Worm (Caenorhabditis elegans) whole organism, L4 larva: Measurements from ENCODE around the gene gro-1.

Experiments used
- ces-1 ChIP-seq: fragments of 150-350 bp; sonication (generic microtip); optimal IDR thresholded peaks from 4 replicates; lab custom pipeline; 2014; ENCODE audit warnings: missing biosample characterization, missing genetic modification reagents, missing genetic modification characterization
- mdt-29 ChIP-seq: fragments of 200-800 bp; sonication (Bioruptor generic); IDR thresholded peaks from 2 replicates; pipeline ENCODE4 v1.3.6; 2022; ENCODE audit warnings: missing genetic modification reagents, missing genetic modification characterization, missing compliant biosample characterization
- nhr-42 ChIP-seq: fragments of 200-800 bp; sonication (Bioruptor generic); IDR thresholded peaks from 2 replicates; pipeline ENCODE4 v1.3.6; 2022; ENCODE audit warnings: missing genetic modification characterization, missing compliant biosample characterization
- nhr-48 ChIP-seq: sonication (generic microtip); optimal IDR thresholded peaks from 2 replicates; lab custom pipeline; 2016; ENCODE audit warnings: mild to moderate bottlenecking, missing genetic modification characterization, missing compliant biosample characterization
- ztf-11 ChIP-seq: fragments of 150-350 bp; optimal IDR thresholded peaks from 2 replicates; lab custom pipeline; 2014; ENCODE audit warnings: missing biosample characterization, missing genetic modification characterization

DNA sequence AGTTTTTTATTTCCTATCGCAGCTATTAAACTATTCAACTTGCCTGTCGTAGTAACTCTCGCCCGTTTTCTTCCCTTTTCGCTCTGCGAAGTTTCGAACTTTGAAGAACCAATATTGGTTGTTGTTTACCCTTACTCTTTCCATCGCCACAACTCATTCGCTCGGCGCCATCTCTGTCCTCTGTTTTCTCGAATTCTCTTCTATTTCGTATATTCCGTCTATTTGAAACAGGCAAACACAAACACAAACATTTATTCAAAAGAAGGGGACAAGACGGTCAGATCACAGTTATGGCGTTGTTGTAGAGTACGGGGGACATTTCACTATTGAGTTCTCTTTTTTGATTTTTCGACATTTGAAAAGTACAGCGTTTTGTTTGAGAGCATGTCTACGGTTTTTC, 42.1 kb upstream of the gro-1 start:
- TF ChIP-seq nhr-48 (tag; lab: Kevin White, UChicago), result no peak
- TF ChIP-seq mdt-29 (GFP tag; lab: Robert Waterston, UW), result no peak
- TF ChIP-seq ztf-11 (tag; lab: Kevin White, UChicago), result no peak
- TF ChIP-seq nhr-42, result no peak
- TF ChIP-seq ces-1 (GFP tag; lab: Kevin White, UChicago), result no peak
